Fruit fly (Drosophila melanogaster): ENCODE results near the gene CG43294.

dm6 chr3L:11953783-11954182 is 4.3 kb upstream of the CG43294 start, which contains the start of gene CG7248:
- TF ChIP-seq psq (optimal IDR thresholded peaks at IDR 0.05) (no peak), Myc (optimal IDR thresholded peaks at IDR 0.05) (no peak)
